Worm (Caenorhabditis elegans) whole organism, midembryonic: ENCODE results near the gene F56D2.5.

Source experiments
- T22C8.4 ChIP-seq: fragments of 200-800 bp; sonication (Bioruptor generic); IDR thresholded peaks from 2 replicates; pipeline ENCODE4 v1.3.6; 2022; ENCODE audit warnings: missing genetic modification characterization, missing compliant biosample characterization
- cog-1 ChIP-seq: sonication (generic microtip); optimal IDR thresholded peaks from 2 replicates; lab custom pipeline; 2016; ENCODE audit warnings: missing genetic modification characterization, missing compliant biosample characterization
- flt-1 ChIP-seq: fragments of 200-800 bp; sonication (Bioruptor generic); IDR thresholded peaks from 2 replicates; pipeline ENCODE4 v1.3.6; 2022; ENCODE audit warnings: missing genetic modification characterization, missing compliant biosample characterization
- klf-2 ChIP-seq: fragments of 200-800 bp; sonication (Bioruptor generic); conservative IDR thresholded peaks from 2 replicates; pipeline ENCODE4 v1.3.6; 2022; ENCODE audit warnings: missing genetic modification reagents, missing genetic modification characterization, missing compliant biosample characterization
- med-1 ChIP-seq: sonication (generic microtip); optimal IDR thresholded peaks from 2 replicates; lab custom pipeline; 2017; ENCODE audit warnings: missing genetic modification characterization, mild to moderate bottlenecking, missing compliant biosample characterization, antibody characterized with exemption, missing genetic modification reagents; ENCODE audit not compliant: insufficient read depth
- ref-1 ChIP-seq: fragments of 200-800 bp; sonication (Bioruptor generic); conservative IDR thresholded peaks from 2 replicates; pipeline ENCODE4 v1.3.6; 2022; ENCODE audit warnings: missing genetic modification reagents, missing genetic modification characterization, missing compliant biosample characterization
- tab-1 ChIP-seq: fragments of 200-800 bp; sonication (Bioruptor generic); IDR thresholded peaks from 2 replicates; pipeline ENCODE4 v1.3.6; 2022; ENCODE audit warnings: missing genetic modification characterization, missing compliant biosample characterization
- ztf-23 ChIP-seq: fragments of 200-800 bp; sonication (Bioruptor generic); IDR thresholded peaks from 2 replicates; pipeline ENCODE4 v1.3.6; 2022; ENCODE audit warnings: missing genetic modification reagents, missing genetic modification characterization, missing compliant biosample characterization
- ztf-29 ChIP-seq: fragments of 200-800 bp; sonication (Bioruptor generic); IDR thresholded peaks from 2 replicates; pipeline ENCODE4 v1.3.6; 2022; ENCODE audit warnings: missing genetic modification reagents, missing genetic modification characterization, missing compliant biosample characterization

DNA sequence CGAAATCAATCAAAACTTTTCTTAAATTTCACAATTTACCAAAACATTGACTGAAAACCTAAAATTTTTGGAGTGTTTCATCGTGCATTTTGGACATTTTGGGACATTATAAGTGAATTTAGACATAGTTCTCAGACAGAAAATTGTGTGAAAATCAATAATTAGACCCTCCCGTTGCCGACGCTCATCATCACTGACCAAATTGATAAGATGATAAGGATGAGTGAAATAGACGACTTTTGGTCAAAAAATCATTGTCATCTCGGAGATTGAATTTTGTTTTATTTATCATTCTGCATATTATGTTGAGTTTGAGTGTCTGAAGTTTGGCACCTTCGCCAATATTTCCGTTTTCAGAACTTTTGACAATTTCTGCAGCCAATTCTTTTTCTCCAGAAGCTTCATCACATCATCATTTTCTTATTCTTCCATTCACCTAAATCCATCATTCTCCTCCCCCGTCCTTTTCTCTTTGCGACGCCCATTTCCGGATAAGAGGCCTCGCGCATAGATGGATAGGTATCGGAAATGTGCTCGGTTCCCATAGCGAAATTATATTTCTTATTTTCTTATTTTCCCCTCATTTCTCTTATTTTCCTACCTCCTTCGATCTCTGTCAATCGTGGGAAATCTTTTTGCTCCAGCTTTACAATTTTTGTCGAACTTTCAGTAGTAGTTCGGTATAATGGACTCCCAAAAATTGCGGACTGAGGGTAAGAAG is 30.5 kb upstream of the F56D2.5 start, which contains the start of gene bas-1:
- TF ChIP-seq klf-2 (no peak), med-1 (GFP tag; lab: Kevin White, UChicago) (no peak), cog-1 (tag; lab: Kevin White, UChicago) (no peak), ztf-23 (GFP tag; lab: Robert Waterston, UW) (no peak), ztf-29 (GFP tag; lab: Robert Waterston, UW) (no peak), ref-1 (GFP tag; lab: Robert Waterston, UW) (no peak), tab-1 (GFP tag; lab: Robert Waterston, UW) (no peak), T22C8.4 (GFP tag; lab: Robert Waterston, UW) (no peak), flt-1 (no peak)
